Fruit fly (Drosophila melanogaster) whole organism, embryonic: ENCODE measurements around the gene PIG-C.
A peak's percentile ranks its signal among the peaks of the same experiment; 100 is the strongest.

Experiments used
- Atf6 ChIP-seq: fragments of 200-800 bp; sonication (Bioruptor generic); IDR thresholded peaks from 2 replicates; pipeline ENCODE4 v1.3.6; 2022; ENCODE audit warnings: missing biosample characterization, missing genetic modification characterization
- B-H2 ChIP-seq: fragments of 200-800 bp; sonication (Bioruptor generic); optimal IDR thresholded peaks from 2 replicates; lab custom pipeline; 2018; ENCODE audit warnings: missing biosample characterization, mild to moderate bottlenecking, missing genetic modification characterization
- CG1024 ChIP-seq: fragments of 200-800 bp; sonication (Bioruptor generic); IDR thresholded peaks from 2 replicates; pipeline ENCODE4 v1.3.6; 2022; ENCODE audit warnings: missing biosample characterization, missing genetic modification characterization
- CG10543 ChIP-seq: fragments of 200-800 bp; sonication (Bioruptor generic); optimal IDR thresholded peaks from 3 replicates; lab custom pipeline; 2017; ENCODE audit warnings: missing biosample characterization, mild to moderate bottlenecking, missing genetic modification characterization, moderate library complexity
- CG11398 ChIP-seq: fragments of 200-800 bp; sonication (Bioruptor generic); optimal IDR thresholded peaks from 2 replicates; lab custom pipeline; 2016; ENCODE audit warnings: missing biosample characterization, missing genetic modification characterization
- CG12391 ChIP-seq: fragments of 200-800 bp; sonication (Bioruptor generic); optimal IDR thresholded peaks from 3 replicates; lab custom pipeline; 2018; ENCODE audit warnings: missing biosample characterization, mild to moderate bottlenecking, missing genetic modification characterization, moderate library complexity
- CG13287 ChIP-seq: fragments of 200-800 bp; sonication (Bioruptor generic); IDR thresholded peaks from 2 replicates; pipeline ENCODE4 v1.3.6; 2022; ENCODE audit warnings: missing biosample characterization, missing genetic modification characterization; ENCODE audit not compliant: partially characterized antibody
- CG13775 ChIP-seq: fragments of 200-800 bp; sonication (Bioruptor generic); optimal IDR thresholded peaks from 3 replicates; lab custom pipeline; 2017; ENCODE audit warnings: missing biosample characterization, mild to moderate bottlenecking, missing genetic modification characterization
- CG14667 ChIP-seq: fragments of 200-800 bp; sonication (Bioruptor generic); IDR thresholded peaks from 2 replicates; pipeline ENCODE4 v1.3.6; 2022; ENCODE audit warnings: missing biosample characterization, missing genetic modification characterization
- CG1602 ChIP-seq: fragments of 200-800 bp; sonication (Bioruptor generic); optimal IDR thresholded peaks from 3 replicates; lab custom pipeline; 2016; ENCODE audit warnings: missing biosample characterization, missing genetic modification characterization
- CG18011 ChIP-seq: fragments of 200-800 bp; sonication (Bioruptor generic); optimal IDR thresholded peaks from 2 replicates; lab custom pipeline; 2017; ENCODE audit warnings: missing biosample characterization, missing genetic modification characterization, mild to moderate bottlenecking, moderate library complexity, missing genotype
- CG1832 ChIP-seq: fragments of 200-800 bp; sonication (Bioruptor generic); optimal IDR thresholded peaks from 2 replicates; lab custom pipeline; 2017; ENCODE audit warnings: missing biosample characterization, mild to moderate bottlenecking, missing genetic modification characterization, inconsistent platforms
- CG18476 ChIP-seq: fragments of 200-800 bp; sonication (Bioruptor generic); optimal IDR thresholded peaks from 2 replicates; lab custom pipeline; 2016; ENCODE audit warnings: missing biosample characterization, mild to moderate bottlenecking, missing genetic modification characterization
- CG18599 ChIP-seq: fragments of 200-800 bp; sonication (Bioruptor generic); optimal IDR thresholded peaks from 3 replicates; lab custom pipeline; 2017; ENCODE audit warnings: missing biosample characterization, missing genetic modification characterization, mild to moderate bottlenecking, moderate library complexity, missing genetic modification reagents
- CG2678 ChIP-seq: fragments of 200-800 bp; sonication (Bioruptor generic); optimal IDR thresholded peaks from 3 replicates; lab custom pipeline; 2019; ENCODE audit warnings: missing biosample characterization, mild to moderate bottlenecking, missing genetic modification characterization, moderate library complexity
- CG3281 ChIP-seq: fragments of 200-800 bp; sonication (Bioruptor generic); optimal IDR thresholded peaks from 3 replicates; lab custom pipeline; 2017; ENCODE audit warnings: missing biosample characterization, mild to moderate bottlenecking, missing genetic modification characterization
- CG34422 ChIP-seq: fragments of 200-800 bp; sonication (Bioruptor generic); IDR thresholded peaks from 3 replicates; pipeline ENCODE4 v1.3.6; 2022; ENCODE audit warnings: missing biosample characterization, missing genetic modification characterization
- CG4820 ChIP-seq: fragments of 200-800 bp; sonication (Bioruptor generic); optimal IDR thresholded peaks from 3 replicates; lab custom pipeline; 2016; ENCODE audit warnings: missing biosample characterization, missing genetic modification characterization
- CG5953 ChIP-seq: fragments of 200-800 bp; sonication (Bioruptor generic); IDR thresholded peaks from 2 replicates; pipeline ENCODE4 v1.3.6; 2022; ENCODE audit warnings: missing biosample characterization, missing genetic modification characterization
- CG6654 ChIP-seq: fragments of 200-800 bp; sonication (Bioruptor generic); optimal IDR thresholded peaks from 2 replicates; lab custom pipeline; 2017; ENCODE audit warnings: missing biosample characterization, mild to moderate bottlenecking, missing genetic modification characterization
- CG6791 ChIP-seq: fragments of 200-800 bp; sonication (Bioruptor generic); IDR thresholded peaks from 3 replicates; pipeline ENCODE4 v1.3.6; 2022; ENCODE audit warnings: missing biosample characterization, missing genetic modification characterization; ENCODE audit not compliant: partially characterized antibody
- CG7745 ChIP-seq: fragments of 200-800 bp; sonication (Bioruptor generic); optimal IDR thresholded peaks from 2 replicates; lab custom pipeline; 2018; ENCODE audit warnings: missing biosample characterization, mild to moderate bottlenecking, missing genetic modification characterization, moderate library complexity
- CG8290 ChIP-seq, 3 experiments: fragments of 200-800 bp; sonication (Bioruptor generic); optimal IDR thresholded peaks; 2 replicates each; lab custom pipeline; 2016 to 2019; ENCODE audit warnings: missing biosample characterization in 3 of 3, missing genetic modification characterization in 3 of 3, mild to moderate bottlenecking in 2 of 3, moderate library complexity in 1 of 3
- CG9932 ChIP-seq: fragments of 200-800 bp; sonication (Bioruptor generic); IDR thresholded peaks from 2 replicates; pipeline ENCODE4 v1.3.6; 2022; ENCODE audit warnings: missing biosample characterization, missing genetic modification characterization
- Chrac-16 ChIP-seq: fragments of 200-800 bp; sonication (Bioruptor generic); optimal IDR thresholded peaks from 3 replicates; lab custom pipeline; 2016; ENCODE audit warnings: missing biosample characterization, missing genetic modification characterization
- Dip2 ChIP-seq: fragments of 200-800 bp; sonication (Bioruptor generic); IDR thresholded peaks from 2 replicates; pipeline ENCODE4 v1.3.6; 2022; ENCODE audit warnings: missing biosample characterization, missing genetic modification characterization
- GATAe ChIP-seq: fragments of 200-800 bp; sonication (Bioruptor generic); conservative IDR thresholded peaks from 2 replicates; pipeline ENCODE4 v1.3.6; 2022; ENCODE audit warnings: missing biosample characterization, missing genetic modification characterization
- HLH4C ChIP-seq: fragments of 200-800 bp; sonication (Bioruptor generic); IDR thresholded peaks from 3 replicates; pipeline ENCODE4 v1.3.6; 2022; ENCODE audit warnings: missing biosample characterization, missing genetic modification characterization; ENCODE audit not compliant: partially characterized antibody
- HmgZ ChIP-seq: fragments of 200-800 bp; sonication (Bioruptor generic); optimal IDR thresholded peaks from 2 replicates; lab custom pipeline; 2018; ENCODE audit warnings: missing biosample characterization, mild to moderate bottlenecking, missing genetic modification characterization
- NC2α ChIP-seq: fragments of 200-800 bp; sonication (Bioruptor generic); optimal IDR thresholded peaks from 2 replicates; lab custom pipeline; 2016; ENCODE audit warnings: missing biosample characterization, missing genetic modification characterization
- NC2β ChIP-seq: fragments of 200-800 bp; sonication (Bioruptor generic); optimal IDR thresholded peaks from 2 replicates; lab custom pipeline; 2016; ENCODE audit warnings: missing biosample characterization, missing genetic modification characterization
- Rx ChIP-seq: fragments of 200-800 bp; sonication (Bioruptor generic); IDR thresholded peaks from 2 replicates; pipeline ENCODE4 v1.3.6; 2022; ENCODE audit warnings: missing biosample characterization, missing genetic modification characterization
- Tbp ChIP-seq: fragments of >200 bp; optimal IDR thresholded peaks from 2 replicates; lab custom pipeline; 2018; ENCODE audit warnings: missing biosample characterization, missing genetic modification characterization
- Trl ChIP-seq, 3 experiments: fragments of >200 bp in 2 of 3; fragments of 200-800 bp in 1 of 3; sonication (Bioruptor generic) in 1 of 3; optimal IDR thresholded peaks; 2 replicates in 1 of 3; 3 replicates in 2 of 3; lab custom pipeline; 2016 to 2017; ENCODE audit warnings: missing biosample characterization in 1 of 3, missing genetic modification characterization in 1 of 3
- chif ChIP-seq, 2 experiments: fragments of 200-800 bp; sonication (Bioruptor generic); optimal IDR thresholded peaks; 3 replicates each; lab custom pipeline; 2016; ENCODE audit warnings: missing biosample characterization in 2 of 2, missing genetic modification characterization in 2 of 2
- crol ChIP-seq: fragments of 200-800 bp; sonication (Bioruptor generic); IDR thresholded peaks from 2 replicates; pipeline ENCODE4 v1.3.6; 2022; ENCODE audit warnings: missing biosample characterization, missing genetic modification characterization
- fu2 ChIP-seq: fragments of 200-800 bp; sonication (Bioruptor generic); optimal IDR thresholded peaks from 2 replicates; lab custom pipeline; 2016; ENCODE audit warnings: missing biosample characterization, missing genetic modification characterization
- gsb ChIP-seq: fragments of 200-800 bp; sonication (Bioruptor generic); IDR thresholded peaks from 2 replicates; pipeline ENCODE4 v1.3.6; 2022; ENCODE audit warnings: missing biosample characterization, missing genetic modification characterization
- h ChIP-seq: fragments of >200 bp; optimal IDR thresholded peaks from 2 replicates; lab custom pipeline; 2017
- ham ChIP-seq: fragments of 200-800 bp; sonication (Bioruptor generic); IDR thresholded peaks from 2 replicates; pipeline ENCODE4 v1.3.6; 2022; ENCODE audit warnings: missing biosample characterization, missing genetic modification characterization
- her ChIP-seq: fragments of 200-800 bp; sonication (Bioruptor generic); optimal IDR thresholded peaks from 2 replicates; lab custom pipeline; 2016; ENCODE audit warnings: missing biosample characterization, missing genetic modification characterization
- kni ChIP-seq: fragments of 200-800 bp; sonication (Bioruptor generic); optimal IDR thresholded peaks from 3 replicates; lab custom pipeline; 2017; ENCODE audit warnings: mild to moderate bottlenecking, missing biosample characterization, missing genetic modification reagents, missing genetic modification characterization
- ro ChIP-seq: fragments of 200-800 bp; sonication (Bioruptor generic); IDR thresholded peaks from 2 replicates; pipeline ENCODE4 v1.3.6; 2022; ENCODE audit warnings: missing biosample characterization, missing genetic modification characterization
- sc ChIP-seq, 3 experiments: fragments of >200 bp in 2 of 3; fragments of 200-800 bp in 1 of 3; sonication (Bioruptor generic) in 1 of 3; optimal IDR thresholded peaks; 2 replicates in 2 of 3; 3 replicates in 1 of 3; lab custom pipeline; 2017; ENCODE audit warnings: mild to moderate bottlenecking in 1 of 3, missing biosample characterization in 1 of 3, missing genetic modification characterization in 1 of 3, missing genetic modification reagents in 1 of 3
- scrt ChIP-seq: fragments of 200-800 bp; sonication (Bioruptor generic); optimal IDR thresholded peaks from 2 replicates; lab custom pipeline; 2018; ENCODE audit warnings: missing biosample characterization, mild to moderate bottlenecking, missing genetic modification characterization, moderate library complexity
- sd ChIP-seq: fragments of 200-800 bp; sonication (Bioruptor generic); optimal IDR thresholded peaks from 3 replicates; lab custom pipeline; 2018; ENCODE audit warnings: missing biosample characterization, mild to moderate bottlenecking, missing genetic modification characterization, moderate library complexity
- sisA ChIP-seq: fragments of 200-800 bp; sonication (Bioruptor generic); IDR thresholded peaks from 2 replicates; pipeline ENCODE4 v1.3.6; 2022; ENCODE audit warnings: missing biosample characterization, missing genetic modification characterization
- tio ChIP-seq: fragments of 200-800 bp; sonication (Bioruptor generic); optimal IDR thresholded peaks from 2 replicates; lab custom pipeline; 2017; ENCODE audit warnings: missing biosample characterization, missing genetic modification characterization, inconsistent platforms
- wdn ChIP-seq: fragments of 200-800 bp; sonication (Bioruptor generic); IDR thresholded peaks from 2 replicates; pipeline ENCODE4 v1.3.6; 2022; ENCODE audit warnings: missing biosample characterization, missing genetic modification characterization

The PIG-C gene

DNA sequence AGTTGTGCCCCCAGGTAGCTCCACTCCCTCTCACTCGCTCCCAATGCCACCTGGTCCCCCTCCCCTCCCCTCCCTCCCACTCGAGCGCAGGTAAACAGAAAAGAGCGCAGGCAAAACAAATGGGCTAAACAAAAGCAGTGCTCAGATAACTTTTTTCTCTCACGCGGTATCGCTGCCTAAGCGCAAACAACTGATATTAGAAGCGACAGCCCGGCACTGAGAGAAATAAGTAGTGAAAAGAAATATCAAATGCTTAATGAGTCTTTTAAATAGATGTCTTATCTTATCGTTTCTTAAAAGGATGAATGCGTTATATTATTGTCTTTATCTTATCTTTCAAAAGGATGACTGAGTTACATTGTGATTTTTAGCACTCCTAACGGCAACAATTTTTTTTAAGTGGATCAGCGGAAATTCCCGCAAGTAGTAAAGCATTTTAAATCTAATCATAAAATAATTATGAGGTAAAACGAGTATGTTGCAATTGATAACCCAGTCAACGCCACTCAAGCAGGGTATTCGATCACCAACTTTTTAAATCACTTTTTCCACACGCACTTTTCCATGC lies 17.8 kb downstream of the PIG-C start (continued):
- TF ChIP-seq HmgZ (tag; lab: Kevin White, UChicago) (peak; percentile 91), CG18599 (GFP tag; lab: Kevin White, UChicago) (peak; percentile 96), kni (GFP tag; lab: Kevin White, UChicago) (peak; percentile 85), wdn (peak; percentile 80), ro (GFP tag; lab: Robert Waterston, UW) (peak; percentile 82), Tbp (GFP tag; lab: Kevin White, UChicago) (no peak), NC2α (GFP tag; lab: Kevin White, UChicago) (peak; percentile 84), CG6791 (no peak; the same call in 2 of the 3 replicates), Chrac-16 (GFP tag; lab: Kevin White, UChicago) (peak; percentile 89), sc (optimal IDR thresholded peaks at IDR 0.05; lab: Kevin White, UChicago) (no peak), sc (GFP tag; optimal IDR thresholded peaks at IDR 0.05; lab: Kevin White, UChicago) (peak; percentile 84), CG7745 (tag; lab: Kevin White, UChicago) (peak; percentile 42), CG1832 (GFP tag; lab: Kevin White, UChicago) (no peak), fu2 (peak; percentile 80), Trl (optimal IDR thresholded peaks at IDR 0.05; lab: Kevin White, UChicago) (peak; percentile 10 to 46), Trl (GFP tag; optimal IDR thresholded peaks at IDR 0.05; lab: Kevin White, UChicago) (peak; percentile 83), ham (GFP tag; lab: Robert Waterston, UW) (no peak), CG13775 (GFP tag; lab: Kevin White, UChicago) (peak; percentile 84), Dip2 (GFP tag; lab: Robert Waterston, UW) (0 out of 2 replicates have a peak, but pooled peaks have one; percentile 38), CG13287 (no peak; the same call in 1 of the 2 replicates), her (GFP tag; lab: Kevin White, UChicago) (peak; percentile 88), CG12391 (tag; lab: Kevin White, UChicago) (peak; percentile 95), Atf6 (GFP tag; lab: Robert Waterston, UW) (peak; percentile 94), CG1024 (GFP tag; lab: Robert Waterston, UW) (peak; percentile 43; the same call in 1 of the 2 replicates), CG1602 (GFP tag; lab: Kevin White, UChicago) (peak; percentile 90), CG18011 (peak; percentile 74), CG18476 (GFP tag; lab: Kevin White, UChicago) (peak; percentile 83), CG8290 (GFP tag; optimal IDR thresholded peaks at IDR 0.05; lab: Kevin White, UChicago) (peak; percentile 37), CG8290 (tag; optimal IDR thresholded peaks at IDR 0.05; lab: Kevin White, UChicago) (peak in 1 of 2 experiments; percentile 63), CG2678 (tag; lab: Kevin White, UChicago) (peak; percentile 95), scrt (GFP tag; lab: Kevin White, UChicago) (peak; percentile 86), HLH4C (GFP tag; lab: Robert Waterston, UW) (no peak), CG9932 (GFP tag; lab: Robert Waterston, UW) (peak; percentile 70), sisA (GFP tag; lab: Robert Waterston, UW) (peak; percentile 88), h (lab: Kevin White, UChicago) (no peak), crol (GFP tag; lab: Robert Waterston, UW) (peak; percentile 96), NC2β (peak; percentile 89), Rx (GFP tag; lab: Robert Waterston, UW) (peak; percentile 86), CG34422 (GFP tag; lab: Robert Waterston, UW) (peak; percentile 90), gsb (peak; percentile 82), CG11398 (GFP tag; lab: Kevin White, UChicago) (peak; percentile 83), B-H2 (GFP tag; lab: Kevin White, UChicago) (peak; percentile 51), CG14667 (peak; percentile 75), GATAe (GFP tag; lab: Robert Waterston, UW) (peak; percentile 96), sd (peak; percentile 81), CG10543 (GFP tag; lab: Kevin White, UChicago) (peak; percentile 83), CG6654 (GFP tag; lab: Kevin White, UChicago) (peak; percentile 67), CG4820 (GFP tag; lab: Kevin White, UChicago) (peak; percentile 90), CG5953 (GFP tag; lab: Robert Waterston, UW) (peak; percentile 83), tio (GFP tag; lab: Kevin White, UChicago) (peak; percentile 88), CG3281 (GFP tag; lab: Kevin White, UChicago) (peak; percentile 92), chif (GFP tag; optimal IDR thresholded peaks at IDR 0.05; lab: Kevin White, UChicago) (peak; percentile 89 to 90)
